Worm (Caenorhabditis elegans) whole organism, late embryonic: Measurements from ENCODE around the gene F32D8.7.

Experiments
- ama-1 ChIP-seq: fragments of 150-350 bp; optimal IDR thresholded peaks from 2 replicates; lab custom pipeline; 2014
- hlh-15 ChIP-seq: sonication (generic microtip); optimal IDR thresholded peaks from 2 replicates; lab custom pipeline; 2016; ENCODE audit warnings: missing genetic modification characterization, missing compliant biosample characterization
- nhr-11 ChIP-seq: fragments of 150-350 bp; optimal IDR thresholded peaks from 2 replicates; lab custom pipeline; 2014; ENCODE audit warnings: missing biosample characterization, missing genetic modification characterization
- pat-9 ChIP-seq: fragments of 200-800 bp; sonication (Bioruptor generic); optimal IDR thresholded peaks from 2 replicates; lab custom pipeline; 2018; ENCODE audit warnings: mild to moderate bottlenecking, missing genetic modification characterization, moderate library complexity, missing compliant biosample characterization
- pqm-1 ChIP-seq: sonication (generic microtip); optimal IDR thresholded peaks from 2 replicates; lab custom pipeline; 2016; ENCODE audit warnings: missing genetic modification characterization, missing compliant biosample characterization
- sox-4 ChIP-seq: sonication (generic microtip); optimal IDR thresholded peaks from 2 replicates; lab custom pipeline; 2017; ENCODE audit warnings: mild to moderate bottlenecking, missing genetic modification characterization, inconsistent platforms, missing compliant biosample characterization

DNA sequence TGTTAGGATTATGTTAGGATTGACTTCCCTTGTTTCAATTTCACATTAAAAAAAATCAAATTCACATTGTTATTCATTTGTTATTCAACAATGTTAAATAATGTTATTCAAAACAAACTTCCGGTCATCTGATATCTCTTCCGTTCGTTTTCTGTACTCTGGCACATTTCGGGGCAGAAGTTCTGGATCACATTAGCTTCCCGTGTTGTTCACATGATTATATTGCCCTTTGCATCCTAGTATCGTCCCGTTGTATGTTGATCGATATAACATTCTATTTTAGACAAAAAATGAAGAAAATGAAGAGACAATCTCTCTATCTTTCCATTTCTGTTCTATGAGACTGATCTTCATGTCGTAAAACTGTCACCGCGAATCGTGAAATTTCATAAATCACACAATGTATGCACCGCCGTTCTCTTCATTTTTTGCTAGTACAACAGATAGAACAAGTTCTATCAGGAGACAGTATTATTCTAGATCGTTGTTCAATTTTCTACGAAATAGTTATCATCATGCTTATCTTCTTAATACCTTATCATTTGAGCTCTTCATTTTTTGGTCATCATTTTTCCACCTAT is 41.8 kb downstream of the F32D8.7 start:
- TF ChIP-seq pat-9 (tag; lab: Kevin White, UChicago), result no peak
- no peak for TF ChIP-seq nhr-11
- TF ChIP-seq ama-1, result no peak
- no peak for TF ChIP-seq pqm-1
- no peak for TF ChIP-seq sox-4 (tag; lab: Kevin White, UChicago)
- TF ChIP-seq hlh-15 (tag; lab: Kevin White, UChicago), result no peak
